Worm (Caenorhabditis elegans) whole organism, midembryonic: ENCODE results near the gene pir-1.

ENCODE experiments used
- T22C8.4 ChIP-seq: fragments of 200-800 bp; sonication (Bioruptor generic); IDR thresholded peaks from 2 replicates; pipeline ENCODE4 v1.3.6; 2022; ENCODE audit warnings: missing genetic modification characterization, missing compliant biosample characterization
- cog-1 ChIP-seq: sonication (generic microtip); optimal IDR thresholded peaks from 2 replicates; lab custom pipeline; 2016; ENCODE audit warnings: missing genetic modification characterization, missing compliant biosample characterization
- flt-1 ChIP-seq: fragments of 200-800 bp; sonication (Bioruptor generic); IDR thresholded peaks from 2 replicates; pipeline ENCODE4 v1.3.6; 2022; ENCODE audit warnings: missing genetic modification characterization, missing compliant biosample characterization
- klf-2 ChIP-seq: fragments of 200-800 bp; sonication (Bioruptor generic); conservative IDR thresholded peaks from 2 replicates; pipeline ENCODE4 v1.3.6; 2022; ENCODE audit warnings: missing genetic modification reagents, missing genetic modification characterization, missing compliant biosample characterization
- med-1 ChIP-seq: sonication (generic microtip); optimal IDR thresholded peaks from 2 replicates; lab custom pipeline; 2017; ENCODE audit warnings: missing genetic modification characterization, mild to moderate bottlenecking, missing compliant biosample characterization, antibody characterized with exemption, missing genetic modification reagents; ENCODE audit not compliant: insufficient read depth
- ref-1 ChIP-seq: fragments of 200-800 bp; sonication (Bioruptor generic); conservative IDR thresholded peaks from 2 replicates; pipeline ENCODE4 v1.3.6; 2022; ENCODE audit warnings: missing genetic modification reagents, missing genetic modification characterization, missing compliant biosample characterization
- tab-1 ChIP-seq: fragments of 200-800 bp; sonication (Bioruptor generic); IDR thresholded peaks from 2 replicates; pipeline ENCODE4 v1.3.6; 2022; ENCODE audit warnings: missing genetic modification characterization, missing compliant biosample characterization
- ztf-23 ChIP-seq: fragments of 200-800 bp; sonication (Bioruptor generic); IDR thresholded peaks from 2 replicates; pipeline ENCODE4 v1.3.6; 2022; ENCODE audit warnings: missing genetic modification reagents, missing genetic modification characterization, missing compliant biosample characterization
- ztf-29 ChIP-seq: fragments of 200-800 bp; sonication (Bioruptor generic); IDR thresholded peaks from 2 replicates; pipeline ENCODE4 v1.3.6; 2022; ENCODE audit warnings: missing genetic modification reagents, missing genetic modification characterization, missing compliant biosample characterization

Gene pir-1

ce11 chrII:9158029-9158428 is 19.1 kb upstream of the pir-1 start, which contains the start of gene oac-54:
oac-54 (plus strand) TSS chrII:9158111.
- TF ChIP-seq cog-1 (tag; lab: Kevin White, UChicago) (no peak), flt-1 (no peak), ref-1 (GFP tag; lab: Robert Waterston, UW) (no peak), tab-1 (GFP tag; lab: Robert Waterston, UW) (no peak), klf-2 (no peak), ztf-23 (no peak)

- TF ChIP-seq flt-1 (no peak), ztf-23 (no peak), T22C8.4 (GFP tag; lab: Robert Waterston, UW) (no peak), ref-1 (GFP tag; lab: Robert Waterston, UW) (no peak), med-1 (GFP tag; lab: Kevin White, UChicago) (no peak)
Measured at ce11 chrII:9160197-9160806, 16.8 kb upstream of the pir-1 start.

DNA sequence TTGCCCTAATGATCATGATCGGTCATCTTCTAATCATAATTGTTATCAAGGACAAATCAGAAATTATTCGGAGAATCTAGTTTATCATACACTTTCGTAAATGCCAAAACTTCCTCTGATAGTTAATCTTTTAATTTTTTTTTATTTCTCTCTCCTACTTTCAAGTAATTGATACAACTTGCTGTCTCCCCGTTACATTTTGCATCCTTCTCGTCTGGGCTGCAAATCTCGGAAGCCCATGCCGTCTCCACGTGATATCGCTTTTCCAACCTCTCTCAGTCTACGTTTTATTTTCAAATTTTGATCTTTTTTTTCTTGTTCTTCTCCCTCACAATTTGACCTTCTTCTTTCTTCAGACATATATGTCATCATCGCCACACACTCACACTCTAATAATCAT is 16.1 kb upstream of the pir-1 start, which contains the start of gene rhy-1:
rhy-1 (plus strand) TSS at position 357 of the 400 bp plus-strand sequence.
- TF ChIP-seq ztf-23 (no peak), med-1 (GFP tag; lab: Kevin White, UChicago) (no peak), T22C8.4 (GFP tag; lab: Robert Waterston, UW) (no peak), tab-1 (GFP tag; lab: Robert Waterston, UW) (no peak), klf-2 (no peak), cog-1 (tag; lab: Kevin White, UChicago) (no peak), ref-1 (GFP tag; lab: Robert Waterston, UW) (no peak), ztf-29 (GFP tag; lab: Robert Waterston, UW) (no peak), flt-1 (no peak)

DNA sequence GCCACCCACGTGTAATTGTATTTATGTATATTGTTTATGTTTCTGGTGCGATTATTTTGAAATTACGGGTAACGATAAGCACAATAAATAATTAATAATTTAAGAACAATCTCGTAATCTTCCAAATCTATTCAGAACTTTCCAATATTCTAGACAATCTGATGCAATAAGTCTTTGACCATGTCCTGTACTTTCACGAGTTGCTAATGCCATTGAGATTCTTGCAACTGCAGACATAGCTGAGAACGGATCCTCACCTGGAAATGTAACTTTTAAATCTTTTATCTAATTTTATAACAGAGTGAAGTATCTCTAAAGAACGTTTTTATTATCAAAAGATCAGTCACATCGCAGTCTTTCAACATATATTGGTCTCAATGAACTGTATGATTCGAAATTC is 13.8 kb upstream of the pir-1 start:
- TF ChIP-seq tab-1 (GFP tag; lab: Robert Waterston, UW) (no peak), klf-2 (no peak), flt-1 (no peak), ref-1 (GFP tag; lab: Robert Waterston, UW) (no peak), cog-1 (tag; lab: Kevin White, UChicago) (no peak), med-1 (GFP tag; lab: Kevin White, UChicago) (no peak), T22C8.4 (GFP tag; lab: Robert Waterston, UW) (no peak), ztf-29 (GFP tag; lab: Robert Waterston, UW) (no peak)

ce11 chrII:9165762-9166460 is 11.2 kb upstream of the pir-1 start, which contains the start of gene W07A12.8:
W07A12.8 (minus strand) TSS chrII:9165812.
- TF ChIP-seq flt-1 (0 out of 2 replicates have a peak, but pooled peaks have one; percentile 5), T22C8.4 (GFP tag; lab: Robert Waterston, UW) (no peak), med-1 (GFP tag; lab: Kevin White, UChicago) (no peak), ref-1 (GFP tag; lab: Robert Waterston, UW) (no peak)

ce11 chrII:9167730-9168129 is 9.4 kb upstream of the pir-1 start, which contains the start of gene T23G7.3:
T23G7.3 (minus strand) TSS chrII:9167830.
- TF ChIP-seq klf-2: no peak
- TF ChIP-seq T22C8.4 (GFP tag; lab: Robert Waterston, UW): no peak
- TF ChIP-seq ztf-29 (GFP tag; lab: Robert Waterston, UW): no peak
- TF ChIP-seq flt-1: no peak
- TF ChIP-seq ref-1 (GFP tag; lab: Robert Waterston, UW): no peak
- no peak for TF ChIP-seq cog-1 (tag; lab: Kevin White, UChicago)
- TF ChIP-seq ztf-23: no peak
- no peak for TF ChIP-seq tab-1 (GFP tag; lab: Robert Waterston, UW)
- no peak for TF ChIP-seq med-1 (GFP tag; lab: Kevin White, UChicago)

DNA sequence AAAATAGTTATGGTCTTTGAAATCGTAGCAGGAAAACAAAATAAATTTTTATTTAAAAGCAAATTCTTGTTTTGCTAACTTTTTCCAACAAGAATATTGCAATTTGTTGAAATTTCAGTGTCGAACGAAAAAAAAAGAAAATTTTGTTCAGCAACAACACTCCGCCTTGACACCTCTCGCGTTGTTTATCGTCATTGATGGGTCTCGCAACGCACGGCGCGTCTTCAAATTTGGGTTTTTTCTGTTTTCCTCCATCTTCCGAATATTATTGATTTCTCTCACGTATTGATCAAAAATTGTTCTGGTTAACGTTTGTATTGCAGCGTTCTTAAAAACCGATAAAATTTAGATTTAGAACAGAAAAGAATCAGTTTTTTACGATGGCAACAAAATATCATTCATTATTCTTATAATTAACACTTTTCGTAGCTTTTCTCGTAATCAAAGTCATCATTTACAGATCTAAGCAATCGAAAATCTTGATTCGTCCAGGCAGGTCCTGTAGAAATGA is 7.6 kb upstream of the pir-1 start, which contains the start of gene dpl-1:
dpl-1 (plus strand) TSS at position 461 of the 511 bp plus-strand sequence.
- TF ChIP-seq flt-1 (no peak), tab-1 (GFP tag; lab: Robert Waterston, UW) (no peak), cog-1 (tag; lab: Kevin White, UChicago) (no peak), klf-2 (no peak), ztf-29 (GFP tag; lab: Robert Waterston, UW) (no peak), ref-1 (GFP tag; lab: Robert Waterston, UW) (no peak), ztf-23 (no peak), T22C8.4 (GFP tag; lab: Robert Waterston, UW) (no peak), med-1 (GFP tag; lab: Kevin White, UChicago) (no peak)

DNA sequence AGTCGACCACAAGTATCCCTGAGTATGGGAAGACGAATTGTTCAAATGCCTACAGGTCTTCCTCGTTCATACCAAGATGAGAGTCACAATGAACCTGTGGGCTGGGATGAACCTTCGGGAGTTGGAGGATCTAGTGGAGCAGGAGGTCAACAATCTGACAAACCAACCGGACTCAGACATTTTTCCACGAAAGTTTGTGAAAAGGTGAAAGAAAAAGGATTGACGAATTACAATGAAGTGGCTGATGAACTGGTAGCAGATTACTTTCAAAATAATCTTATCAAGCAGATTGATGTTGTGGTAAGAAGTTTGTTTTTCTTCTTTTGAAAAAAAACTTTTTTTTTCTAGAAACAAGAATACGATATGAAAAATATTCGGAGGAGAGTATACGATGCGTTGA is 7.1 kb upstream of the pir-1 start:
- TF ChIP-seq ztf-29 (GFP tag; lab: Robert Waterston, UW): no peak
- TF ChIP-seq tab-1 (GFP tag; lab: Robert Waterston, UW): no peak
- no peak for TF ChIP-seq T22C8.4 (GFP tag; lab: Robert Waterston, UW)
- no peak for TF ChIP-seq cog-1 (tag; lab: Kevin White, UChicago)
- TF ChIP-seq ztf-23: no peak
- TF ChIP-seq flt-1: no peak
- TF ChIP-seq med-1 (GFP tag; lab: Kevin White, UChicago): no peak
- no peak for TF ChIP-seq ref-1 (GFP tag; lab: Robert Waterston, UW)
- no peak for TF ChIP-seq klf-2

- no peak for TF ChIP-seq cog-1 (tag; lab: Kevin White, UChicago)
- no peak for TF ChIP-seq ztf-23
- no peak for TF ChIP-seq ref-1 (GFP tag; lab: Robert Waterston, UW)
Measured at ce11 chrII:9170851-9171250, 6.2 kb upstream of the pir-1 start.
